Worm (Caenorhabditis elegans) whole organism, early embryonic: Measurements from ENCODE around the gene zgpa-1.

Source experiments
- B0310.2 ChIP-seq: sonication (generic microtip); optimal IDR thresholded peaks from 2 replicates; lab custom pipeline; 2016; ENCODE audit warnings: mild to moderate bottlenecking, missing genetic modification characterization, missing compliant biosample characterization
- F13C5.2 ChIP-seq: sonication (generic microtip); optimal IDR thresholded peaks from 2 replicates; lab custom pipeline; 2017; ENCODE audit warnings: mild to moderate bottlenecking, missing genetic modification characterization, inconsistent platforms, missing compliant biosample characterization
- aly-1 ChIP-seq: sonication (generic microtip); optimal IDR thresholded peaks from 2 replicates; lab custom pipeline; 2016; ENCODE audit warnings: missing genetic modification characterization, missing compliant biosample characterization
- ama-1 ChIP-seq: fragments of 150-350 bp; optimal IDR thresholded peaks from 2 replicates; lab custom pipeline; 2014
- ceh-13 ChIP-seq: fragments of 200-800 bp; sonication (Bioruptor generic); optimal IDR thresholded peaks from 2 replicates; lab custom pipeline; 2018; ENCODE audit warnings: mild to moderate bottlenecking, missing genetic modification characterization, missing compliant biosample characterization
- ceh-36 ChIP-seq: sonication (generic microtip); optimal IDR thresholded peaks from 2 replicates; lab custom pipeline; 2016; ENCODE audit warnings: missing genetic modification characterization, inconsistent platforms, missing compliant biosample characterization
- ets-7 ChIP-seq: sonication (generic microtip); optimal IDR thresholded peaks from 2 replicates; lab custom pipeline; 2016; ENCODE audit warnings: missing genotype, missing genetic modification characterization, missing compliant biosample characterization
- flt-1 ChIP-seq: fragments of 200-800 bp; sonication (Bioruptor generic); IDR thresholded peaks from 2 replicates; pipeline ENCODE4 v1.3.6; 2022; ENCODE audit warnings: missing genetic modification characterization, missing compliant biosample characterization
- hmbx-1 ChIP-seq: sonication (generic microtip); optimal IDR thresholded peaks from 2 replicates; lab custom pipeline; 2016; ENCODE audit warnings: mild to moderate bottlenecking, missing genetic modification characterization, missing compliant biosample characterization
- hmg-4 ChIP-seq: fragments of 200-800 bp; sonication (Bioruptor generic); optimal IDR thresholded peaks from 2 replicates; lab custom pipeline; 2018; ENCODE audit warnings: mild to moderate bottlenecking, missing genetic modification characterization, missing compliant biosample characterization
- pes-1 ChIP-seq: fragments of 200-800 bp; sonication (Bioruptor generic); IDR thresholded peaks from 2 replicates; pipeline ENCODE4 v1.3.6; 2022; ENCODE audit warnings: missing genetic modification reagents, missing genetic modification characterization, missing compliant biosample characterization
- scrt-1 ChIP-seq: fragments of 200-800 bp; sonication (Bioruptor generic); IDR thresholded peaks from 2 replicates; pipeline ENCODE4 v1.3.6; 2022; ENCODE audit warnings: missing genetic modification characterization, missing compliant biosample characterization
- sea-1 ChIP-seq: fragments of 200-800 bp; sonication (Bioruptor generic); conservative IDR thresholded peaks from 2 replicates; pipeline ENCODE4 v1.3.6; 2022; ENCODE audit warnings: missing genetic modification characterization, missing compliant biosample characterization
- tbx-11 ChIP-seq: fragments of 200-800 bp; sonication (Bioruptor generic); IDR thresholded peaks from 2 replicates; pipeline ENCODE4 v1.3.6; 2022; ENCODE audit warnings: missing genetic modification characterization, missing compliant biosample characterization
- tbx-37 ChIP-seq: fragments of 200-800 bp; sonication (Bioruptor generic); conservative IDR thresholded peaks from 2 replicates; pipeline ENCODE4 v1.3.6; 2022; ENCODE audit warnings: missing genetic modification reagents, missing genetic modification characterization, missing compliant biosample characterization
- tra-4 ChIP-seq: sonication (generic microtip); optimal IDR thresholded peaks from 2 replicates; lab custom pipeline; 2017; ENCODE audit warnings: missing genetic modification characterization, missing compliant biosample characterization

Gene zgpa-1

ce11 chrIV:7775725-7776124 lies 36.9 kb downstream of the zgpa-1 start, which contains the start of gene swd-2.1:
Gene swd-2.1, plus strand, starts transcription at chrIV:7776025.
- no peak for TF ChIP-seq sea-1 (GFP tag; lab: Robert Waterston, UW)
- no peak for TF ChIP-seq flt-1

ce11 chrIV:7774206-7774605 lies 38.4 kb downstream of the zgpa-1 start, which contains the start of the genes hcf-1 and swd-2.2:
Gene hcf-1, minus strand, starts transcription at chrIV:7774275.
Gene swd-2.2, plus strand, starts transcription at chrIV:7774411.
- TF ChIP-seq aly-1 (no peak), ama-1 (lab: Kevin White, UChicago) (no peak), tra-4 (tag; lab: Kevin White, UChicago) (no peak), hmg-4 (GFP tag; lab: Kevin White, UChicago) (no peak), ceh-36 (no peak), ets-7 (no peak), sea-1 (GFP tag; lab: Robert Waterston, UW) (no peak), B0310.2 (tag; lab: Kevin White, UChicago) (no peak), ceh-13 (GFP tag; lab: Kevin White, UChicago) (no peak), scrt-1 (GFP tag; lab: Robert Waterston, UW) (no peak), F13C5.2 (no peak), flt-1 (no peak)

DNA sequence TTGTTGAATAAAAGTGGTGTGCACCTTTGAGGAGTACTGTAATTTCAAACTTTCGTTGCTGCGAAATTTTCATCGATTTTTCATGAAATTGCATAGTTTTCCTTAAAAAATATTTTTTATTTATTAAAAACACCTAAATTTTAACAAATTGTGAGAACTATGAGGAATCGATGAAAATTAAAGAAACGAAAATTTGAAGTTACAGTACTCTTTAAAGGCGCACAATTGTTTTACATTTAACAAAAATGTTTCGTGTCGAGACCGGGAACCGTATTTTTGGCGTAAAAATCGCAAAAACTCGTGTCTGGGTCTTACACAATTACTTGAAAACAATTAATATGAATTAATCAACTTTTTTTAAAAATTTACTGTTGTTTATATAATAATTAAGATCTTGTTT lies 42.4 kb downstream of the zgpa-1 start, which contains the start of gene rdl-1:
TSS of gene rdl-1 (minus strand) at position 101 of the 400 bp plus-strand sequence.
- TF ChIP-seq ceh-13 (GFP tag; lab: Kevin White, UChicago) = no peak
- TF ChIP-seq ama-1 (lab: Kevin White, UChicago) = no peak
- TF ChIP-seq sea-1 (GFP tag; lab: Robert Waterston, UW) = no peak
- TF ChIP-seq tbx-11 = no peak

- TF ChIP-seq tbx-11 (no peak), flt-1 (no peak), hmbx-1 (tag; lab: Kevin White, UChicago) (no peak), scrt-1 (GFP tag; lab: Robert Waterston, UW) (no peak), ama-1 (lab: Kevin White, UChicago) (no peak), pes-1 (GFP tag; lab: Robert Waterston, UW) (no peak), tbx-37 (GFP tag; lab: Robert Waterston, UW) (no peak), hmg-4 (GFP tag; lab: Kevin White, UChicago) (no peak), F13C5.2 (no peak), ets-7 (no peak), tra-4 (tag; lab: Kevin White, UChicago) (no peak), ceh-13 (GFP tag; lab: Kevin White, UChicago) (no peak)
Measured at ce11 chrIV:7764319-7764718, 48.3 kb downstream of the zgpa-1 start.

- TF ChIP-seq B0310.2 (tag; lab: Kevin White, UChicago) (no peak), tra-4 (tag; lab: Kevin White, UChicago) (no peak), aly-1 (no peak), hmbx-1 (tag; lab: Kevin White, UChicago) (no peak), F13C5.2 (no peak), scrt-1 (GFP tag; lab: Robert Waterston, UW) (no peak), pes-1 (GFP tag; lab: Robert Waterston, UW) (no peak), ama-1 (lab: Kevin White, UChicago) (no peak), ceh-13 (GFP tag; lab: Kevin White, UChicago) (no peak)
Measured at ce11 chrIV:7763748-7764147, 48.9 kb downstream of the zgpa-1 start, which contains the start of the genes C46A5.6 and C46A5.1. Gene C46A5.6, minus strand, starts transcription at chrIV:7763848. Gene C46A5.1, plus strand, starts transcription at chrIV:7763931.
